Worm (Caenorhabditis elegans) whole organism, late embryonic: Measurements from ENCODE around the gene C09G1.2.

Experiments
- C38D4.7 ChIP-seq: fragments of 200-800 bp; sonication (Bioruptor generic); optimal IDR thresholded peaks from 2 replicates; lab custom pipeline; 2018; ENCODE audit warnings: mild to moderate bottlenecking, missing genetic modification characterization, moderate library complexity, missing compliant biosample characterization
- T23F11.4 ChIP-seq: fragments of 200-800 bp; sonication (Bioruptor generic); optimal IDR thresholded peaks from 2 replicates; lab custom pipeline; 2018; ENCODE audit warnings: mild to moderate bottlenecking, missing genetic modification characterization, missing compliant biosample characterization
- ceh-14 ChIP-seq: sonication (generic microtip); optimal IDR thresholded peaks from 2 replicates; lab custom pipeline; 2016; ENCODE audit warnings: missing genotype, missing genetic modification characterization, missing compliant biosample characterization
- ceh-18 ChIP-seq: sonication (generic microtip); optimal IDR thresholded peaks from 2 replicates; lab custom pipeline; 2016; ENCODE audit warnings: missing genetic modification characterization, missing compliant biosample characterization
- ceh-19 ChIP-seq: fragments of 200-800 bp; sonication (Bioruptor generic); optimal IDR thresholded peaks from 2 replicates; lab custom pipeline; 2018; ENCODE audit warnings: mild to moderate bottlenecking, missing genetic modification characterization, missing compliant biosample characterization
- ceh-2 ChIP-seq: sonication (generic microtip); optimal IDR thresholded peaks from 2 replicates; lab custom pipeline; 2016; ENCODE audit warnings: missing genotype, missing genetic modification characterization, missing compliant biosample characterization
- ceh-30 ChIP-seq: fragments of 150-350 bp; optimal IDR thresholded peaks from 2 replicates; lab custom pipeline; 2014; ENCODE audit warnings: missing biosample characterization, missing genetic modification characterization
- ceh-34 ChIP-seq: sonication (generic microtip); optimal IDR thresholded peaks from 2 replicates; lab custom pipeline; 2016; ENCODE audit warnings: mild to moderate bottlenecking, missing genetic modification characterization, missing compliant biosample characterization
- dmd-4 ChIP-seq: sonication (generic microtip); optimal IDR thresholded peaks from 2 replicates; lab custom pipeline; 2016; ENCODE audit warnings: borderline replicate concordance, missing genetic modification characterization, missing compliant biosample characterization
- dve-1 ChIP-seq: sonication (generic microtip); optimal IDR thresholded peaks from 2 replicates; lab custom pipeline; 2017; ENCODE audit warnings: antibody characterized with exemption, mild to moderate bottlenecking, missing genetic modification characterization, missing compliant biosample characterization
- elt-4 ChIP-seq: sonication (generic microtip); optimal IDR thresholded peaks from 2 replicates; lab custom pipeline; 2016; ENCODE audit warnings: missing genetic modification characterization, missing compliant biosample characterization
- ets-4 ChIP-seq: sonication (generic microtip); optimal IDR thresholded peaks from 2 replicates; lab custom pipeline; 2016; ENCODE audit warnings: missing genetic modification characterization, missing compliant biosample characterization
- fkh-10 ChIP-seq: fragments of 150-350 bp; optimal IDR thresholded peaks from 2 replicates; lab custom pipeline; 2014; ENCODE audit warnings: missing biosample characterization, missing genetic modification reagents, missing genetic modification characterization
- fkh-6 ChIP-seq: sonication (generic microtip); optimal IDR thresholded peaks from 2 replicates; lab custom pipeline; 2016; ENCODE audit warnings: missing genetic modification characterization, missing compliant biosample characterization
- hlh-15 ChIP-seq: sonication (generic microtip); optimal IDR thresholded peaks from 2 replicates; lab custom pipeline; 2016; ENCODE audit warnings: missing genetic modification characterization, missing compliant biosample characterization
- hlh-30 ChIP-seq: sonication (generic microtip); optimal IDR thresholded peaks from 2 replicates; lab custom pipeline; 2017; ENCODE audit warnings: antibody characterized with exemption, missing genetic modification characterization, missing compliant biosample characterization; ENCODE audit not compliant: insufficient read depth
- hlh-6 ChIP-seq: sonication (generic microtip); optimal IDR thresholded peaks from 2 replicates; lab custom pipeline; 2016; ENCODE audit warnings: missing genotype, missing genetic modification characterization, missing compliant biosample characterization
- lim-6 ChIP-seq: sonication (generic microtip); optimal IDR thresholded peaks from 2 replicates; lab custom pipeline; 2016; ENCODE audit warnings: missing genetic modification characterization, missing compliant biosample characterization
- lin-11 ChIP-seq: fragments of 200-800 bp; sonication (Bioruptor generic); optimal IDR thresholded peaks from 2 replicates; lab custom pipeline; 2018; ENCODE audit warnings: mild to moderate bottlenecking, missing genetic modification characterization, missing compliant biosample characterization
- odd-2 ChIP-seq: sonication (generic microtip); optimal IDR thresholded peaks from 2 replicates; lab custom pipeline; 2017; ENCODE audit warnings: antibody characterized with exemption, mild to moderate bottlenecking, missing genetic modification characterization, missing compliant biosample characterization
- pag-3 ChIP-seq: sonication (generic microtip); optimal IDR thresholded peaks from 2 replicates; lab custom pipeline; 2016; ENCODE audit warnings: missing compliant biosample characterization, missing genetic modification characterization, borderline replicate concordance
- pat-9 ChIP-seq: fragments of 200-800 bp; sonication (Bioruptor generic); optimal IDR thresholded peaks from 2 replicates; lab custom pipeline; 2018; ENCODE audit warnings: mild to moderate bottlenecking, missing genetic modification characterization, moderate library complexity, missing compliant biosample characterization
- pax-1 ChIP-seq: fragments of 150-350 bp; optimal IDR thresholded peaks from 2 replicates; lab custom pipeline; 2014; ENCODE audit warnings: missing biosample characterization, missing genetic modification characterization
- pha-2 ChIP-seq: sonication (generic microtip); optimal IDR thresholded peaks from 2 replicates; lab custom pipeline; 2017; ENCODE audit warnings: mild to moderate bottlenecking, missing genetic modification characterization, missing compliant biosample characterization
- pha-4 ChIP-seq: fragments of 150-350 bp; optimal IDR thresholded peaks from 2 replicates; lab custom pipeline; 2018; ENCODE audit warnings: missing biosample characterization, missing genetic modification reagents, missing genetic modification characterization
- rnt-1 ChIP-seq: sonication (generic microtip); optimal IDR thresholded peaks from 2 replicates; lab custom pipeline; 2016; ENCODE audit warnings: missing genetic modification characterization, missing compliant biosample characterization
- sdc-2 ChIP-seq: sonication (generic microtip); optimal IDR thresholded peaks from 2 replicates; lab custom pipeline; 2016; ENCODE audit warnings: missing genotype, missing genetic modification characterization, missing compliant biosample characterization
- sox-2 ChIP-seq: fragments of 200-800 bp; sonication (Bioruptor generic); IDR thresholded peaks from 2 replicates; pipeline ENCODE4 v1.3.6; 2022; ENCODE audit warnings: missing genetic modification reagents, missing genetic modification characterization, missing compliant biosample characterization
- syd-9 ChIP-seq: sonication (generic microtip); optimal IDR thresholded peaks from 2 replicates; lab custom pipeline; 2016; ENCODE audit warnings: mild to moderate bottlenecking, missing genetic modification characterization, moderate library complexity, missing compliant biosample characterization
- tbx-2 ChIP-seq: sonication (generic microtip); optimal IDR thresholded peaks from 2 replicates; lab custom pipeline; 2016; ENCODE audit warnings: missing genetic modification characterization, missing compliant biosample characterization
- tbx-7 ChIP-seq: sonication (generic microtip); optimal IDR thresholded peaks from 2 replicates; lab custom pipeline; 2016; ENCODE audit warnings: missing genotype, missing genetic modification characterization, missing compliant biosample characterization
- ttx-3 ChIP-seq: sonication (generic microtip); optimal IDR thresholded peaks from 2 replicates; lab custom pipeline; 2016; ENCODE audit warnings: missing genetic modification reagents, missing genetic modification characterization, missing compliant biosample characterization
- unc-3 ChIP-seq, 2 experiments: fragments of 200-800 bp in 1 of 2; sonication (Bioruptor generic) in 1 of 2; sonication (generic microtip) in 1 of 2; conservative IDR thresholded peaks in 1 of 2; optimal IDR thresholded peaks in 1 of 2; 2 replicates each; pipeline versions ENCODE4 v1.3.6 to Lab custom; 2016 to 2022; ENCODE audit warnings: missing compliant biosample characterization in 2 of 2, missing genetic modification characterization in 2 of 2, missing genetic modification reagents in 1 of 2
- unc-42 ChIP-seq: sonication (generic microtip); optimal IDR thresholded peaks from 2 replicates; lab custom pipeline; 2016; ENCODE audit warnings: missing genotype, missing genetic modification characterization, missing compliant biosample characterization
- zip-5 ChIP-seq: sonication (generic microtip); optimal IDR thresholded peaks from 2 replicates; lab custom pipeline; 2016; ENCODE audit warnings: missing genetic modification characterization, missing compliant biosample characterization
- ztf-16 ChIP-seq: sonication (generic microtip); optimal IDR thresholded peaks from 2 replicates; lab custom pipeline; 2017; ENCODE audit warnings: missing genetic modification characterization, missing compliant biosample characterization

Gene C09G1.2

ce11 chrX:15988577-15988976 is 6.0 kb upstream of the C09G1.2 start:
- no peak for TF ChIP-seq ceh-18
- TF ChIP-seq elt-4 (tag; lab: Kevin White, UChicago): no peak
- no peak for TF ChIP-seq sox-2 (GFP tag; lab: Robert Waterston, UW)
- TF ChIP-seq C38D4.7: no peak
- TF ChIP-seq pha-4 (tag; lab: Kevin White, UChicago): no peak
- TF ChIP-seq hlh-6 (tag; lab: Kevin White, UChicago): no peak
- TF ChIP-seq odd-2 (tag; lab: Kevin White, UChicago): no peak
- no peak for TF ChIP-seq ets-4 (tag; lab: Kevin White, UChicago)
- no peak for TF ChIP-seq fkh-10 (GFP tag; lab: Kevin White, UChicago)
- no peak for TF ChIP-seq lin-11 (tag; lab: Kevin White, UChicago)
- no peak for TF ChIP-seq pag-3 (tag; lab: Kevin White, UChicago)
- TF ChIP-seq ceh-2 (tag; lab: Kevin White, UChicago): no peak
- TF ChIP-seq ztf-16 (tag; lab: Kevin White, UChicago): no peak
- TF ChIP-seq ceh-30 (tag; lab: Kevin White, UChicago): no peak
- no peak for TF ChIP-seq unc-3 (GFP tag; conservative IDR thresholded peaks at IDR 0.05; lab: Robert Waterston, UW)
- no peak for TF ChIP-seq unc-3 (tag; optimal IDR thresholded peaks at IDR 0.05; lab: Kevin White, UChicago)
- TF ChIP-seq tbx-2 (tag; lab: Kevin White, UChicago): no peak
- TF ChIP-seq, all 69 proteins: peak for 0

ce11 chrX:15983288-15983687 is 758 bp upstream of the C09G1.2 start:
- TF ChIP-seq syd-9 (no peak), pag-3 (tag; lab: Kevin White, UChicago) (no peak), sdc-2 (tag; lab: Kevin White, UChicago) (peak; percentile 87)

- TF ChIP-seq unc-42 (tag; lab: Kevin White, UChicago) (no peak), dmd-4 (no peak), dve-1 (tag; lab: Kevin White, UChicago) (no peak), fkh-10 (GFP tag; lab: Kevin White, UChicago) (no peak), tbx-7 (no peak), T23F11.4 (GFP tag; lab: Kevin White, UChicago) (no peak), hlh-30 (no peak), pha-2 (tag; lab: Kevin White, UChicago) (no peak), pag-3 (tag; lab: Kevin White, UChicago) (no peak)
Measured at ce11 chrX:15958767-15959166, 23.8 kb downstream of the C09G1.2 start, which contains the start of gene C09G1.5. C09G1.5 (plus strand) TSS chrX:15959067.

ce11 chrX:15953611-15954010 is 28.9 kb downstream of the C09G1.2 start:
- no peak for TF ChIP-seq sox-2 (GFP tag; lab: Robert Waterston, UW)
- no peak for TF ChIP-seq zip-5
- no peak for TF ChIP-seq pax-1 (tag; lab: Kevin White, UChicago)
- no peak for TF ChIP-seq ceh-18

- no peak for TF ChIP-seq lin-11 (tag; lab: Kevin White, UChicago)
- TF ChIP-seq, all 69 proteins: peak for 0
Measured at ce11 chrX:15953086-15953485, 29.4 kb downstream of the C09G1.2 start.

- TF ChIP-seq ttx-3 (tag; lab: Kevin White, UChicago) (no peak), ceh-19 (no peak), rnt-1 (no peak), hlh-15 (tag; lab: Kevin White, UChicago) (no peak), tbx-2 (tag; lab: Kevin White, UChicago) (no peak), tbx-7 (no peak), ceh-34 (tag; lab: Kevin White, UChicago) (no peak), lim-6 (tag; lab: Kevin White, UChicago) (no peak), ztf-16 (tag; lab: Kevin White, UChicago) (no peak), ceh-14 (tag; lab: Kevin White, UChicago) (no peak), fkh-6 (tag; lab: Kevin White, UChicago) (no peak), ceh-30 (tag; lab: Kevin White, UChicago) (no peak), pat-9 (tag; lab: Kevin White, UChicago) (no peak)
Measured at ce11 chrX:15951194-15951593, 31.3 kb downstream of the C09G1.2 start, which contains the start of gene col-186. col-186 (plus strand) TSS chrX:15951494.
